Fruit fly (Drosophila melanogaster): ENCODE measurements around the gene Tbcc.

Gene Tbcc

DNA sequence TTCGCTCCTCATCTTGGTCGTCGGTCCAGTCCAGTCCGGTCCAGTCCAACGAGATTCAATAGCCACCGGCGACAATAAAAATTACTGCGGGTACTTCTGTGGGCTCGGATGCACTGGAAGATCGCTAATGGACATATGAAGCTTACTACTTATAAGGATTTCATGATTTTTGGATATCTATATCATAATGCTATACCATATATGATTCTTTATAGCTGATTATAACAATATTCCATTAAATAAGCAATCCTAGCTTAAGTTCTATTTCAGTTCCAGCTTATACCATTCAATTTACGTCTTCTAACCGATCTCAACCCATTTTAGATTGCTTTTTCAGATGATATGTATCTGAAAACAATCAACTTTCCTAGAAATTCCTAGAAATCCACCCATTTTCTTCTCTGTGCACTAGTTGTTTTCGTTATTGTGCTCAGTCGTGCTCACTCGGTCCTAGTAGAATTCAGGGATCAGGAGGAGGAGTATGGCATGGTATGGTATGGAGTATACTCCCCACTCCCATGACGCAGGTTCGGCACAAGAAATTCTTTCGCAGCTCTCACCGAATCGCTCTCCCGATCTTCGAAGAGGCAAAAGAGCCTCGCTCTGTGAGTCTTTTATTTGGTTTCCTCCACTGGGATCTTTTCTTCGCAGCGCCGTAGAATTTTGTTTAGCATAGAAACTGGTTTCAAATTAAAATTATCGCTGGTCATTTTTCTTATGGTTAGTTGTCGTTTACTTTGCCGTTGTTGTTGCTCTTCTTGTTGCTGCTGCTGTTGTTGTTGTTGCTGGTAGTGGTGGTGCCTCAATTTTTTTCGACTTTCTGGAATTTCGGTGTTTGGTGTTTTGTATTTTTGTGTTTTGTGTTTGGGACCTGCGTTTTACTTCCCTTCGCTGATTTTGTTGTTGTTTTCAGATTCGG, 34.7 kb upstream of the Tbcc start:
- TF ChIP-seq cic (GFP tag; optimal IDR thresholded peaks at IDR 0.05) (no peak), cnc (optimal IDR thresholded peaks at IDR 0.05) (no peak), tj (GFP tag; optimal IDR thresholded peaks at IDR 0.05) (no peak), CG11617 (GFP tag; optimal IDR thresholded peaks at IDR 0.05) (no peak), CG33017 (tag; optimal IDR thresholded peaks at IDR 0.05) (no peak), ovo (GFP tag; optimal IDR thresholded peaks at IDR 0.05) (no peak), toe (GFP tag; optimal IDR thresholded peaks at IDR 0.05) (no peak), Mnt (GFP tag; optimal IDR thresholded peaks at IDR 0.05) (no peak), CG12768 (GFP tag; optimal IDR thresholded peaks at IDR 0.05) (no peak), Clk (GFP tag; optimal IDR thresholded peaks at IDR 0.05) (no peak), CG7045 (GFP tag; optimal IDR thresholded peaks at IDR 0.05) (no peak), Crg-1 (GFP tag; optimal IDR thresholded peaks at IDR 0.05) (no peak), pad (GFP tag; optimal IDR thresholded peaks at IDR 0.05) (no peak)

DNA sequence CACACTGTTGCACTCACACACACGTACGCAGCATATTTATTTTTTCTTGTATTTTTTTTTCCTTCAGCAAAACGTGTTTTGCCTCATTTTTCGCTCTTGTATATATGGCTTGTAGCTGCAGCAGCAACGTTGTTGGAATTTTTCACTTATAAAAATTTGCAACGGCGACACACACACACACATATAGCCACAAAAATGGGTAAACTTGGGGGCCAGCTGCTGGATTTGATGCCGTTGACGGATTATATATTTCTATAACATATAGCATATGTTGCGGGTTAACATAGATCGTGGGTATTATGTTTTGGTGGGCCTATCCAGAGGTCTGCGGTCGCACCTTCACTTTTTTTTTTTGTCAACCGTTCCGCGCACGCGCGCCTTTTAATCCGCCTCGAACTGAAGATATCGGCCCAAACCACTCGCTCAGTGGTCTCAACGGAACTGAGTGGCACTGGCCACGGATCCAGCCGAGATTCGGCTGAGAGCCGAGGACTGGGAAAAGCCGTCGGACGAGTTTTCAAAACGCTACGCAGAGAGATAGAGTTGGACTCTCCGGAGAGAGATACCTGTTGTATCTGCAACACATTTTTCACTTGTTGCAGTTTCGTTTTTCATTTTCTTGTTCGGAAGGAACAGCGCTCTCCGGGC, 33.9 kb upstream of the Tbcc start, which contains the start of gene ft:
ft (minus strand) TSS at position 443 of the 648 bp plus-strand sequence.
- TF ChIP-seq kay (GFP tag; ENCODE audit: borderline replicate concordance) (no peak), CG5204 (GFP tag; optimal IDR thresholded peaks at IDR 0.05) (no peak), CG7045 (GFP tag; optimal IDR thresholded peaks at IDR 0.05) (no peak), Mnt (GFP tag; optimal IDR thresholded peaks at IDR 0.05) (no peak), CG12768 (GFP tag; optimal IDR thresholded peaks at IDR 0.05) (no peak), Clk (GFP tag; optimal IDR thresholded peaks at IDR 0.05) (no peak), toe (GFP tag; optimal IDR thresholded peaks at IDR 0.05) (no peak), CG1620 (GFP tag; optimal IDR thresholded peaks at IDR 0.05) (no peak), CG14711 (tag; optimal IDR thresholded peaks at IDR 0.05) (no peak), tj (GFP tag; optimal IDR thresholded peaks at IDR 0.05) (no peak), ovo (GFP tag; optimal IDR thresholded peaks at IDR 0.05) (no peak), cnc (optimal IDR thresholded peaks at IDR 0.05) (no peak), cic (GFP tag; optimal IDR thresholded peaks at IDR 0.05) (no peak), CG33017 (tag; optimal IDR thresholded peaks at IDR 0.05) (no peak), CG7101 (tag; optimal IDR thresholded peaks at IDR 0.05) (no peak), Crg-1 (GFP tag; optimal IDR thresholded peaks at IDR 0.05) (no peak)

DNA sequence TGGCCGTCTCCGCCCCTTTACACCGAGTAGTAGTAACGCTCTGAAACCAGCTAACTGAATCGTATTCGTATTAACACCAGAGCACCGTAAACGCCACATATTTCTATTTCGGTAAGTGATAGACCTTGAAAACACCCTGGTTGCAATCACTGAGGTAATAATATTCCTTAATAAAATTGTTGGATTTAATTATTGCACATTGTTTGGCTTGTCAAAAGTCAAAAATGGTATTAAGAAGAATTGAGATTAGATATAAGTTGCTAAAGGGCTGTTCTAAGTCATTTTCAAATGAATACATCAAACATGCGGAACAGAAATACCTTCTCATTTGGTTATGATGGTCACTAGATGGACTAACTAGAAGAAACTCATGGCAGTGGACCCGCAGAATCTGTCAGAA, 31.2 kb upstream of the Tbcc start:
- no peak for TF ChIP-seq CG7101 (tag; optimal IDR thresholded peaks at IDR 0.05)
- no peak for TF ChIP-seq CG1620 (GFP tag; optimal IDR thresholded peaks at IDR 0.05)
- no peak for TF ChIP-seq CG33017 (tag; optimal IDR thresholded peaks at IDR 0.05)
- TF ChIP-seq Hr96 (GFP tag; optimal IDR thresholded peaks at IDR 0.05) = no peak
- TF ChIP-seq tj (GFP tag; optimal IDR thresholded peaks at IDR 0.05) = no peak
- no peak for TF ChIP-seq CG14711 (tag; optimal IDR thresholded peaks at IDR 0.05)
- no peak for TF ChIP-seq cnc (optimal IDR thresholded peaks at IDR 0.05)
- no peak for TF ChIP-seq kay (GFP tag; ENCODE audit: borderline replicate concordance)
- no peak for TF ChIP-seq CG11617 (GFP tag; optimal IDR thresholded peaks at IDR 0.05)
- TF ChIP-seq toe (GFP tag; optimal IDR thresholded peaks at IDR 0.05) = no peak
- no peak for TF ChIP-seq ovo (GFP tag; optimal IDR thresholded peaks at IDR 0.05)

DNA sequence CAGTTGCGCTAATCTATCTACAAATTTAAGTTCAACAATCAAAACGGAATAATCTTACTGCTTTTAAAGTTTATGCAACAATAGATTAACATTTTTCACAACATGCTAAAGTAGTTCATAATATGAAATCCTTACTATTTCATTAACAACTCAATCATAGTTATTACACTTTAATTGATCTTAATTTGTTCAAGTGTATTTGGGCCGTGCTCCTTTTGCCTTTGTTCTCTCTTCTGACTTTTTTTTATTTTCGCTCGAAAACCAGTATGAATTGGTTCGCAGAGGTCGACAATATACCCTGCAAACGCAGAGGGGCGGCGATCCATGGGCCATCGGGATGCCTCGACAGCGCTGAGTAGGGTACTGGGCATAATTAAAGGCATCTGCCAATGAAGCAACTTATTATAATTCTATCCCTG, 23.8 kb upstream of the Tbcc start:
- TF ChIP-seq CG11617 (GFP tag; optimal IDR thresholded peaks at IDR 0.05) (no peak), toe (GFP tag; optimal IDR thresholded peaks at IDR 0.05) (no peak), Clk (GFP tag; optimal IDR thresholded peaks at IDR 0.05) (no peak), tj (GFP tag; optimal IDR thresholded peaks at IDR 0.05) (no peak), CG33017 (tag; optimal IDR thresholded peaks at IDR 0.05) (no peak), bab1 (GFP tag; optimal IDR thresholded peaks at IDR 0.05) (no peak), CG7101 (tag; optimal IDR thresholded peaks at IDR 0.05) (no peak)

DNA sequence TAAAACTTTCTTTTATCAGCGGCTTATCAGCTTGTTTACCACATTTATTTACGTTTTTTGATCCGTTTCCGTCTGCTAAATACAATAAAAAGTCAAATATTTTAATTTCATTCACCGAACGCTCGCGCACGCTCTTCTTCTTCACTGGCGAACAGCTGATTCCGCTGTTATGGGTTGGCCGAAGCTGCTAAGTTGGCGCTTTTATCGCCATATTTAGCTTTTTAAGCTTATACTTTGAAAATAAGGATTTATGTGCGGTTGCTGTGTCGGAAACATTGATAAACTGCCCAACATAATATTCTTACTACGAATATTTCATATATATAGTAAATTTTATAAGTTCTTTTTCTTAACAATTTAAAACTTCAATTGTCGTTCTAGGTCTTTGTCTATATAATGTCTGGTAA, 10.3 kb upstream of the Tbcc start, which contains the start of gene Naprt:
Naprt (minus strand) TSS at position 159 of the 407 bp plus-strand sequence.
- TF ChIP-seq Hr96 (GFP tag; optimal IDR thresholded peaks at IDR 0.05) = no peak
- no peak for TF ChIP-seq Mnt (GFP tag; optimal IDR thresholded peaks at IDR 0.05)
- TF ChIP-seq CG5204 (GFP tag; optimal IDR thresholded peaks at IDR 0.05) = no peak
- TF ChIP-seq toe (GFP tag; optimal IDR thresholded peaks at IDR 0.05) = peak; percentile 41
- peak; percentile 82 for TF ChIP-seq cic (GFP tag; optimal IDR thresholded peaks at IDR 0.05)
- peak; percentile 17 for TF ChIP-seq CG12768 (GFP tag; optimal IDR thresholded peaks at IDR 0.05)
- TF ChIP-seq bab1 (GFP tag; optimal IDR thresholded peaks at IDR 0.05) = no peak
- TF ChIP-seq kay (GFP tag; ENCODE audit: borderline replicate concordance) = peak; percentile 34
- peak; percentile 34 for TF ChIP-seq pad (GFP tag; optimal IDR thresholded peaks at IDR 0.05)
- no peak for TF ChIP-seq Clk (GFP tag; optimal IDR thresholded peaks at IDR 0.05)
- no peak for TF ChIP-seq CG7045 (GFP tag; optimal IDR thresholded peaks at IDR 0.05)
- TF ChIP-seq CG14711 (tag; optimal IDR thresholded peaks at IDR 0.05) = no peak
- peak; percentile 4 for TF ChIP-seq CG1620 (GFP tag; optimal IDR thresholded peaks at IDR 0.05)
- TF ChIP-seq ovo (GFP tag; optimal IDR thresholded peaks at IDR 0.05) = no peak
- peak; percentile 5 for TF ChIP-seq tj (GFP tag; optimal IDR thresholded peaks at IDR 0.05)

Measured in whole organism, adult.